Fruit fly (Drosophila melanogaster) whole organism, embryonic: ENCODE results near the gene CG32772.

Source experiments
- B-H1 ChIP-seq: fragments of 200-800 bp; sonication (Bioruptor generic); IDR thresholded peaks from 3 replicates; pipeline ENCODE4 v1.3.6; 2022; ENCODE audit warnings: missing biosample characterization, missing genetic modification characterization
- BEAF-32 ChIP-seq: fragments of 200-800 bp; sonication (Bioruptor generic); optimal IDR thresholded peaks from 3 replicates; lab custom pipeline; 2017; ENCODE audit warnings: missing biosample characterization, missing genetic modification characterization, mild to moderate bottlenecking, moderate library complexity, missing genetic modification reagents
- C15 ChIP-seq: fragments of 200-800 bp; sonication (Bioruptor generic); IDR thresholded peaks from 3 replicates; pipeline ENCODE4 v1.3.6; 2022; ENCODE audit warnings: missing biosample characterization, missing genetic modification characterization
- CG10431 ChIP-seq: fragments of 200-800 bp; sonication (Bioruptor generic); optimal IDR thresholded peaks from 3 replicates; lab custom pipeline; 2018; ENCODE audit warnings: missing biosample characterization, mild to moderate bottlenecking, missing genetic modification characterization
- CG10565 ChIP-seq: fragments of 200-800 bp; sonication (Bioruptor generic); optimal IDR thresholded peaks from 3 replicates; lab custom pipeline; 2016; ENCODE audit warnings: missing biosample characterization, mild to moderate bottlenecking, missing genetic modification characterization
- CG10959 ChIP-seq: fragments of 200-800 bp; sonication (Bioruptor generic); IDR thresholded peaks from 2 replicates; pipeline ENCODE4 v1.3.6; 2022; ENCODE audit warnings: missing biosample characterization, missing genetic modification characterization
- CG11398 ChIP-seq: fragments of 200-800 bp; sonication (Bioruptor generic); optimal IDR thresholded peaks from 2 replicates; lab custom pipeline; 2016; ENCODE audit warnings: missing biosample characterization, missing genetic modification characterization
- CG15011 ChIP-seq: fragments of 200-800 bp; sonication (Bioruptor generic); optimal IDR thresholded peaks from 3 replicates; lab custom pipeline; 2018; ENCODE audit warnings: missing biosample characterization, mild to moderate bottlenecking, missing genetic modification characterization
- CG16813 ChIP-seq: fragments of 200-800 bp; sonication (Bioruptor generic); IDR thresholded peaks from 3 replicates; pipeline ENCODE4 v1.3.6; 2022; ENCODE audit warnings: missing biosample characterization, missing genetic modification characterization; ENCODE audit not compliant: partially characterized antibody
- CG16863 ChIP-seq: fragments of 200-800 bp; sonication (Bioruptor generic); optimal IDR thresholded peaks from 3 replicates; lab custom pipeline; 2016; ENCODE audit warnings: missing biosample characterization, missing genetic modification characterization
- CG17912 ChIP-seq: fragments of 200-800 bp; sonication (Bioruptor generic); optimal IDR thresholded peaks from 2 replicates; lab custom pipeline; 2018; ENCODE audit warnings: missing biosample characterization, mild to moderate bottlenecking, missing genetic modification characterization
- CG31224 ChIP-seq: fragments of 200-800 bp; sonication (Bioruptor generic); IDR thresholded peaks from 2 replicates; pipeline ENCODE4 v1.3.6; 2022; ENCODE audit warnings: missing biosample characterization, missing genetic modification characterization
- CG3163 ChIP-seq: fragments of 200-800 bp; sonication (Bioruptor generic); optimal IDR thresholded peaks from 3 replicates; lab custom pipeline; 2016; ENCODE audit warnings: missing biosample characterization, missing genetic modification characterization
- CG32767 ChIP-seq: fragments of 200-800 bp; sonication (Bioruptor generic); IDR thresholded peaks from 2 replicates; pipeline ENCODE4 v1.3.6; 2022; ENCODE audit warnings: missing biosample characterization, missing genetic modification characterization
- CG34376 ChIP-seq: fragments of 200-800 bp; sonication (Bioruptor generic); optimal IDR thresholded peaks from 2 replicates; lab custom pipeline; 2018; ENCODE audit warnings: missing biosample characterization, mild to moderate bottlenecking, missing genetic modification characterization
- CG42726 ChIP-seq: fragments of 200-800 bp; sonication (Bioruptor generic); IDR thresholded peaks from 2 replicates; pipeline ENCODE4 v1.3.6; 2022; ENCODE audit warnings: missing biosample characterization, missing genetic modification characterization; ENCODE audit not compliant: partially characterized antibody
- CG4730 ChIP-seq: fragments of 200-800 bp; sonication (Bioruptor generic); IDR thresholded peaks from 2 replicates; pipeline ENCODE4 v1.3.6; 2022; ENCODE audit warnings: missing biosample characterization, missing genetic modification characterization
- CG5953 ChIP-seq: fragments of 200-800 bp; sonication (Bioruptor generic); IDR thresholded peaks from 2 replicates; pipeline ENCODE4 v1.3.6; 2022; ENCODE audit warnings: missing biosample characterization, missing genetic modification characterization
- CG6813 ChIP-seq: fragments of 200-800 bp; sonication (Bioruptor generic); optimal IDR thresholded peaks from 2 replicates; lab custom pipeline; 2017; ENCODE audit warnings: missing biosample characterization, missing genetic modification characterization, mild to moderate bottlenecking, moderate library complexity, missing genetic modification reagents
- CG7786 ChIP-seq: fragments of 200-800 bp; sonication (Bioruptor generic); optimal IDR thresholded peaks from 2 replicates; lab custom pipeline; 2016; ENCODE audit warnings: missing biosample characterization, missing genetic modification characterization
- CHES-1-like ChIP-seq: fragments of 200-800 bp; sonication (Bioruptor generic); optimal IDR thresholded peaks from 2 replicates; lab custom pipeline; 2016; ENCODE audit warnings: missing biosample characterization, missing genetic modification characterization
- Dref ChIP-seq: fragments of 200-800 bp; sonication (Bioruptor generic); IDR thresholded peaks from 2 replicates; pipeline ENCODE4 v1.3.6; 2022; ENCODE audit warnings: missing biosample characterization, missing genetic modification characterization
- E2f2 ChIP-seq: fragments of 200-800 bp; sonication (Bioruptor generic); IDR thresholded peaks from 2 replicates; pipeline ENCODE4 v1.3.6; 2022; ENCODE audit warnings: missing biosample characterization, missing genetic modification characterization
- Hr39 ChIP-seq: fragments of >200 bp; optimal IDR thresholded peaks from 2 replicates; lab custom pipeline; 2017
- MBD-R2 ChIP-seq: fragments of 200-800 bp; sonication (Bioruptor generic); IDR thresholded peaks from 2 replicates; pipeline ENCODE4 v1.3.6; 2022; ENCODE audit warnings: missing biosample characterization, missing genetic modification characterization
- Opbp ChIP-seq: fragments of 200-800 bp; sonication (Bioruptor generic); IDR thresholded peaks from 3 replicates; pipeline ENCODE4 v1.3.6; 2022; ENCODE audit warnings: missing biosample characterization, missing genetic modification characterization; ENCODE audit not compliant: partially characterized antibody
- Poxn ChIP-seq: fragments of 200-800 bp; sonication (Bioruptor generic); IDR thresholded peaks from 2 replicates; pipeline ENCODE4 v1.3.6; 2022; ENCODE audit warnings: missing biosample characterization, missing genetic modification characterization
- Side ChIP-seq: fragments of 200-800 bp; sonication (Bioruptor generic); optimal IDR thresholded peaks from 2 replicates; lab custom pipeline; 2016; ENCODE audit warnings: missing biosample characterization, missing genetic modification characterization
- Sin3A ChIP-seq: fragments of >200 bp; optimal IDR thresholded peaks from 2 replicates; lab custom pipeline; 2018
- abd-A ChIP-seq: fragments of 200-800 bp; sonication (Bioruptor generic); optimal IDR thresholded peaks from 3 replicates; lab custom pipeline; 2019; ENCODE audit warnings: missing biosample characterization, mild to moderate bottlenecking, missing genetic modification characterization, moderate library complexity
- bcd ChIP-seq: fragments of 200-800 bp; sonication (Bioruptor generic); optimal IDR thresholded peaks from 2 replicates; lab custom pipeline; 2017; ENCODE audit warnings: missing biosample characterization, mild to moderate bottlenecking, missing genetic modification characterization
- corto ChIP-seq: fragments of 200-800 bp; sonication (Bioruptor generic); optimal IDR thresholded peaks from 2 replicates; lab custom pipeline; 2016; ENCODE audit warnings: missing biosample characterization, mild to moderate bottlenecking, missing genetic modification characterization, moderate library complexity
- cwo ChIP-seq: fragments of 200-800 bp; sonication (Bioruptor generic); optimal IDR thresholded peaks from 3 replicates; lab custom pipeline; 2017; ENCODE audit warnings: missing biosample characterization, missing genetic modification characterization, mild to moderate bottlenecking, moderate library complexity, missing genetic modification reagents
- eve ChIP-seq, 2 experiments: fragments of >200 bp; optimal IDR thresholded peaks; 2 replicates each; lab custom pipeline; 2017; ENCODE audit warnings: missing biosample characterization in 2 of 2, missing genetic modification characterization in 2 of 2
- fd96Cb ChIP-seq: fragments of 200-800 bp; sonication (Bioruptor generic); optimal IDR thresholded peaks from 2 replicates; lab custom pipeline; 2018; ENCODE audit warnings: missing biosample characterization, mild to moderate bottlenecking, missing genetic modification characterization, moderate library complexity
- fru ChIP-seq: fragments of >200 bp; optimal IDR thresholded peaks from 2 replicates; lab custom pipeline; 2017
- jigr1 ChIP-seq: fragments of 200-800 bp; sonication (Bioruptor generic); IDR thresholded peaks from 3 replicates; pipeline ENCODE4 v1.3.6; 2022; ENCODE audit warnings: missing biosample characterization, missing genetic modification characterization
- lbe ChIP-seq: fragments of 200-800 bp; sonication (Bioruptor generic); optimal IDR thresholded peaks from 2 replicates; lab custom pipeline; 2016; ENCODE audit warnings: missing biosample characterization, mild to moderate bottlenecking, missing genetic modification characterization
- lov ChIP-seq, 2 experiments: fragments of 200-800 bp in 1 of 2; fragments of >200 bp in 1 of 2; sonication (Bioruptor generic) in 1 of 2; IDR thresholded peaks in 1 of 2; optimal IDR thresholded peaks in 1 of 2; 2 replicates in 1 of 2; 3 replicates in 1 of 2; pipeline versions ENCODE4 v1.3.6 to Lab custom; 2017 to 2022; ENCODE audit warnings: missing biosample characterization in 1 of 2, missing genetic modification characterization in 1 of 2
- nau ChIP-seq: fragments of 200-800 bp; sonication (Bioruptor generic); optimal IDR thresholded peaks from 3 replicates; lab custom pipeline; 2017; ENCODE audit warnings: missing biosample characterization, mild to moderate bottlenecking, missing genetic modification characterization, missing genetic modification reagents
- pb ChIP-seq: fragments of 200-800 bp; sonication (Bioruptor generic); optimal IDR thresholded peaks from 3 replicates; lab custom pipeline; 2016; ENCODE audit warnings: missing biosample characterization, missing genetic modification characterization
- pho ChIP-seq: fragments of 200-800 bp; sonication (Bioruptor generic); optimal IDR thresholded peaks from 2 replicates; lab custom pipeline; 2016; ENCODE audit warnings: missing biosample characterization, missing genetic modification characterization
- phol ChIP-seq: fragments of 200-800 bp; sonication (Bioruptor generic); optimal IDR thresholded peaks from 3 replicates; lab custom pipeline; 2018; ENCODE audit warnings: missing biosample characterization, mild to moderate bottlenecking, missing genetic modification characterization, moderate library complexity
- psq ChIP-seq: fragments of 200-800 bp; sonication (Bioruptor generic); optimal IDR thresholded peaks from 2 replicates; lab custom pipeline; 2017; ENCODE audit warnings: missing biosample characterization, missing genetic modification characterization
- repo ChIP-seq: fragments of 200-800 bp; sonication (Bioruptor generic); optimal IDR thresholded peaks from 2 replicates; lab custom pipeline; 2016; ENCODE audit warnings: missing biosample characterization, missing genetic modification characterization
- rib ChIP-seq: fragments of 200-800 bp; sonication (Bioruptor generic); IDR thresholded peaks from 2 replicates; pipeline ENCODE4 v1.3.6; 2022; ENCODE audit warnings: missing biosample characterization, missing genetic modification characterization
- ro ChIP-seq: fragments of 200-800 bp; sonication (Bioruptor generic); IDR thresholded peaks from 2 replicates; pipeline ENCODE4 v1.3.6; 2022; ENCODE audit warnings: missing biosample characterization, missing genetic modification characterization
- toy ChIP-seq: fragments of 200-800 bp; sonication (Bioruptor generic); IDR thresholded peaks from 2 replicates; pipeline ENCODE4 v1.3.6; 2022; ENCODE audit warnings: missing biosample characterization, missing genetic modification characterization
- wdn ChIP-seq: fragments of 200-800 bp; sonication (Bioruptor generic); IDR thresholded peaks from 2 replicates; pipeline ENCODE4 v1.3.6; 2022; ENCODE audit warnings: missing biosample characterization, missing genetic modification characterization
- wek ChIP-seq: fragments of 200-800 bp; sonication (Bioruptor generic); optimal IDR thresholded peaks from 3 replicates; lab custom pipeline; 2018; ENCODE audit warnings: missing biosample characterization, mild to moderate bottlenecking, missing genetic modification characterization, moderate library complexity

The CG32772 gene

dm6 chrX:4939788-4940441, 31.0 kb downstream of the CG32772 start (continued):
- peak; percentile 76; the same call in 2 of the 3 replicates for TF ChIP-seq C15
- TF ChIP-seq pho, result peak; percentile 81
- peak; percentile 64 to 98 for TF ChIP-seq eve (GFP tag; optimal IDR thresholded peaks at IDR 0.05; lab: Kevin White, UChicago)
- TF ChIP-seq wdn, result peak; percentile 75; the same call in 1 of the 2 replicates
- TF ChIP-seq MBD-R2 (GFP tag; lab: Robert Waterston, UW), result peak; percentile 79
- TF ChIP-seq CG17912 (GFP tag; lab: Kevin White, UChicago), result peak; percentile 94
- TF ChIP-seq Side, result peak; percentile 93
- TF ChIP-seq wek (GFP tag; lab: Kevin White, UChicago), result peak; percentile 95
- no peak for TF ChIP-seq fru (lab: Kevin White, UChicago)
- no peak for TF ChIP-seq lov (optimal IDR thresholded peaks at IDR 0.05; lab: Kevin White, UChicago)
- TF ChIP-seq lov (GFP tag; IDR thresholded peaks at IDR 0.05; lab: Robert Waterston, UW), result peak; percentile 97
- TF ChIP-seq fd96Cb (tag; lab: Kevin White, UChicago), result peak; percentile 97
- peak; percentile 97 for TF ChIP-seq CG10959
- TF ChIP-seq CG34376 (GFP tag; lab: Kevin White, UChicago), result peak; percentile 1
- TF ChIP-seq abd-A (tag; lab: Kevin White, UChicago), result no peak
- TF ChIP-seq Hr39 (lab: Kevin White, UChicago), result no peak
- peak; percentile 93 for TF ChIP-seq bcd
- TF ChIP-seq CG32767 (GFP tag; lab: Robert Waterston, UW), result peak; percentile 95
- TF ChIP-seq repo, result peak; percentile 93
- TF ChIP-seq B-H1, result peak; percentile 94
- no peak for TF ChIP-seq Poxn (GFP tag; lab: Robert Waterston, UW)
- TF ChIP-seq CHES-1-like (GFP tag; lab: Kevin White, UChicago), result peak; percentile 87
- peak; percentile 85 for TF ChIP-seq CG11398 (GFP tag; lab: Kevin White, UChicago)
- TF ChIP-seq nau, result peak; percentile 88
- peak; percentile 95 for TF ChIP-seq phol (tag; lab: Kevin White, UChicago)
- peak; percentile 91 for TF ChIP-seq CG4730
- TF ChIP-seq CG10565 (GFP tag; lab: Kevin White, UChicago), result peak; percentile 91
- no peak for TF ChIP-seq CG42726
- peak; percentile 71 for TF ChIP-seq rib (GFP tag; lab: Robert Waterston, UW)
- no peak for TF ChIP-seq BEAF-32 (GFP tag; lab: Kevin White, UChicago)
- peak; percentile 87 for TF ChIP-seq CG10431 (GFP tag; lab: Kevin White, UChicago)
- peak; percentile 28; the same call in 1 of the 3 replicates for TF ChIP-seq Opbp (GFP tag; lab: Robert Waterston, UW)
- TF ChIP-seq CG5953 (GFP tag; lab: Robert Waterston, UW), result peak; percentile 95
- TF ChIP-seq CG16863 (GFP tag; lab: Kevin White, UChicago), result peak; percentile 94
- TF ChIP-seq CG31224 (GFP tag; lab: Robert Waterston, UW), result peak; percentile 82
- peak; percentile 89 for TF ChIP-seq jigr1
- no peak for TF ChIP-seq CG16813
- peak; percentile 42 for TF ChIP-seq psq (GFP tag; lab: Kevin White, UChicago)
- TF ChIP-seq CG3163 (GFP tag; lab: Kevin White, UChicago), result peak; percentile 78
- peak; percentile 89 for TF ChIP-seq CG6813
- no peak for TF ChIP-seq Sin3A (lab: Kevin White, UChicago)
- TF ChIP-seq toy (GFP tag; lab: Robert Waterston, UW), result peak; percentile 63; the same call in 1 of the 2 replicates
- peak; percentile 77 for TF ChIP-seq cwo (GFP tag; lab: Kevin White, UChicago)
- TF ChIP-seq pb, result peak; percentile 90
- TF ChIP-seq CG7786 (GFP tag; lab: Kevin White, UChicago), result peak; percentile 92
- peak; percentile 85 for TF ChIP-seq CG15011 (GFP tag; lab: Kevin White, UChicago)
- peak; percentile 6 for TF ChIP-seq corto (GFP tag; lab: Kevin White, UChicago)
- peak; percentile 82 for TF ChIP-seq lbe (GFP tag; lab: Kevin White, UChicago)
- TF ChIP-seq ro, result peak; percentile 91
- TF ChIP-seq Dref (GFP tag; lab: Robert Waterston, UW), result no peak
- TF ChIP-seq E2f2 (GFP tag; lab: Robert Waterston, UW), result peak; percentile 71
